Fruit fly (Drosophila melanogaster) S2 (cell line): ENCODE measurements around the gene hth.

ENCODE experiments used
- CG8478 ChIP-seq: fragments of >200 bp; optimal IDR thresholded peaks from 2 replicates; lab custom pipeline; 2018
- CTCF ChIP-seq, 2 experiments: fragments of >200 bp; optimal IDR thresholded peaks; 2 replicates each; lab custom pipeline; 2018

dm6 chr3R:10566441-10567179 lies 72.8 kb downstream of the hth start:
- TF ChIP-seq CTCF (optimal IDR thresholded peaks at IDR 0.05; lab: Kevin White, UChicago) (no peak), CG8478 (lab: Kevin White, UChicago) (no peak)
